Fruit fly (Drosophila melanogaster): ENCODE data around the gene Cox10.

Cox10 gene

DNA sequence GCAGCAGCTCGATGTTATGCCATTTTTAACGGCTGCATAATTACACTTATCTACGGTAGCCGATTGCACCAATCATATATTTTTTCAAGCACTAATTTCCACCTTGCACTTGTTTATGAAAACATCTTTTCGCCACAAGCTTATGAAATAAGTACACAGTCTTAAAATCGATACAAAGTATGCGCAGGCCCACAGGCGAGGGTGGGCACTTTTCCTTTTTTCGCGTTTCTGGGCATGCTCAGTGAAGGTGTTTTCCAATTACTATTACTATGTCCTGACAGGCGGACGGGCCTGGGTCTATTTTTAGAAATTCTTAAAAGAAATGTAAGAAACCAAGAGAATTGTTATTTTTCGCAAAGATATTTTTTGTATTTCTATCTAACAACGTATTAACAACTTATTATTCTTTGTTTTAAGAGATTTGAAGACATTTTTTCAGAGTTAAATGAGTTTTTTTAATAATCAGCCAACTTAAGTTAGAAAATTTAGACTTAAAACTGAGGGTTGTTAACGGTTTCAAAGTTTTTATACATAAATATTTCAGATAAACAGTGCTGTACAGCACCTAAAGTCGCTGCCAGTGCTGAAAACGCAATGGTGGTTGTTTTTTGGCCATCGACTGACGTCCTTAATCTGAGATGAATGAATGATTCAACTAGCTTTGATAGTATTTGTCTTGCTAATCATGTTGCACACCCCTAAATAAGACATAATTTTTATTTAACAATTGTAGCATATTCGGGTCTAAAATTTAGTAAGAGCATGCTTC is 20.5 kb upstream of the Cox10 start, which contains the start of gene Cdk5alpha:
TSS of gene Cdk5alpha (minus strand) at position 343 of the 769 bp plus-strand sequence.
- no peak for TF ChIP-seq EcR (GFP tag; optimal IDR thresholded peaks at IDR 0.05)
- no peak for TF ChIP-seq pan (optimal IDR thresholded peaks at IDR 0.05)
- no peak for TF ChIP-seq Dll (optimal IDR thresholded peaks at IDR 0.05)
- TF ChIP-seq usp (GFP tag; optimal IDR thresholded peaks at IDR 0.05): no peak
- TF ChIP-seq psq (optimal IDR thresholded peaks at IDR 0.05): no peak
- no peak for TF ChIP-seq CG8478 (optimal IDR thresholded peaks at IDR 0.05)

dm6 chr2L:10311822-10312221 is 19.4 kb upstream of the Cox10 start:
- TF ChIP-seq pan (optimal IDR thresholded peaks at IDR 0.05): no peak
- no peak for TF ChIP-seq EcR (GFP tag; optimal IDR thresholded peaks at IDR 0.05)
- no peak for TF ChIP-seq psq (optimal IDR thresholded peaks at IDR 0.05)
- TF ChIP-seq CG8478 (optimal IDR thresholded peaks at IDR 0.05): no peak
- TF ChIP-seq usp (GFP tag; optimal IDR thresholded peaks at IDR 0.05): no peak
- no peak for TF ChIP-seq Dll (optimal IDR thresholded peaks at IDR 0.05)

- TF ChIP-seq CG8478 (optimal IDR thresholded peaks at IDR 0.05) (no peak), psq (optimal IDR thresholded peaks at IDR 0.05) (no peak), Dll (optimal IDR thresholded peaks at IDR 0.05) (no peak), pan (optimal IDR thresholded peaks at IDR 0.05) (no peak), usp (GFP tag; optimal IDR thresholded peaks at IDR 0.05) (no peak), EcR (GFP tag; optimal IDR thresholded peaks at IDR 0.05) (no peak)
These were observed 16.7 kb upstream of the Cox10 start, which contains the start of the genes Usp14 and CG4972 for dm6 chr2L:10314327-10315210. Usp14 (minus strand) TSS chr2L:10314396. CG4972 (plus strand) TSS chr2L:10314792.

- TF ChIP-seq psq (optimal IDR thresholded peaks at IDR 0.05): no peak
These were observed 15.4 kb upstream of the Cox10 start for dm6 chr2L:10315888-10316287.

dm6 chr2L:10320174-10320775 is 11.0 kb upstream of the Cox10 start:
- TF ChIP-seq usp (GFP tag; optimal IDR thresholded peaks at IDR 0.05): no peak
- no peak for TF ChIP-seq Dll (optimal IDR thresholded peaks at IDR 0.05)
- TF ChIP-seq EcR (GFP tag; optimal IDR thresholded peaks at IDR 0.05): no peak
- no peak for TF ChIP-seq CG8478 (optimal IDR thresholded peaks at IDR 0.05)
- no peak for TF ChIP-seq psq (optimal IDR thresholded peaks at IDR 0.05)
- TF ChIP-seq pan (optimal IDR thresholded peaks at IDR 0.05): no peak

- TF ChIP-seq psq (optimal IDR thresholded peaks at IDR 0.05) (no peak), pan (optimal IDR thresholded peaks at IDR 0.05) (no peak), EcR (GFP tag; optimal IDR thresholded peaks at IDR 0.05) (no peak), usp (GFP tag; optimal IDR thresholded peaks at IDR 0.05) (no peak), CG8478 (optimal IDR thresholded peaks at IDR 0.05) (no peak), Dll (optimal IDR thresholded peaks at IDR 0.05) (no peak)
These were observed 10.2 kb upstream of the Cox10 start for dm6 chr2L:10321036-10321583.

- TF ChIP-seq EcR (GFP tag; optimal IDR thresholded peaks at IDR 0.05) (peak in 1 of 2 experiments; percentile 41), psq (optimal IDR thresholded peaks at IDR 0.05) (no peak)
These were observed 9.7 kb upstream of the Cox10 start for dm6 chr2L:10321612-10322011.

DNA sequence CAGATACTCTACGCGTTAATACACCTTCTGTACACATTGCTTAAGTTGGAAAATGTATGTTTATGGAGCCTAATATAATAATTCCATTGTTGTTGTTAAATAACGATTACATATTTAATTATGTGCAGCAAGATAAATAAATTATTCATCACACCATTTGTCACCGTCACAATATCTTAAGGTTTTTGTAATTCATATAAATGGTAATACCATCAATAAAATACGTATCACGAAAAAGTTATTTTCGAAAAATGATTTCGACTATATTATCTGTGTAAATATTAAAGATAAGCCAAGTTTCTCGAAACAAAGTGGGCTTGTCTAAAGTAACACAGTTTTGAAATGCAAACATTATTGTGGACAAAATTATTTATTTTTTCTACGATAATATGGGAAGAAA is 9.1 kb upstream of the Cox10 start, which contains the start of gene CG4995:
TSS of gene CG4995 (plus strand) at position 301 of the 400 bp plus-strand sequence.
- TF ChIP-seq psq (optimal IDR thresholded peaks at IDR 0.05) (no peak), pan (optimal IDR thresholded peaks at IDR 0.05) (no peak), EcR (GFP tag; optimal IDR thresholded peaks at IDR 0.05) (no peak), CG8478 (optimal IDR thresholded peaks at IDR 0.05) (no peak), Dll (optimal IDR thresholded peaks at IDR 0.05) (no peak), usp (GFP tag; optimal IDR thresholded peaks at IDR 0.05) (no peak)

DNA sequence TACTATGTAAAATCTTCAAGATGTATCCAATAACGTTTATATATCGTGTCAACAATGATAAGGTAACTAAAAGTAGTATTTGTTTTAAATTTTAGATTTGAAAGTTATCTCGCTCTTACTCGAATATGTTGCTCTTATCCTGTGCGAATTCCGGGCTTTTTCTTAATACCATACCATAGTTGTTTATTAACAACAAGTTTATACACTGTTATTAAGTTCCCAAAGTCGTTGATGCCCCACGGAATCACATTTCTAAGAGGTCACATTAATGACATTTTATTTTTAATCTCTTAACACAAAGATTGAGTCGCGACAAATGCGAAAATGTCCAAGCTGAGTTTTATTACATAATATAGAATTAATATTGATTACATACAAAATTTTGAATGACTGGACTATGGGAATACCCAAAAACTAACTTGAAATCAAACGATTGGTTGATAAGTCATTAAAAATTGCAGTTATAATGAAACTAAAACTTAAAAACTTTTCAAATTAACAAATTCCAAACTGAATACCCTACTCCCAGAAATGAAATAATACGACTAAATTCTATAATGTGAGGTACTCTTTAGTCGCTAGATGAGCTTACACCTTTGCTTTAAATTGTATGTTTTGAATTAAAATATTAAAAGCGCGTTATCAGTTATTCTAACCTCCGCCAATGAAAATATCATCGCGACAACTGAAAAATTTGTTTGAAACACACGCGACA is 8.3 kb upstream of the Cox10 start, which contains the start of gene CG5381:
TSS of gene CG5381 (minus strand) at position 330 of the 715 bp plus-strand sequence.
- no peak for TF ChIP-seq CG8478 (optimal IDR thresholded peaks at IDR 0.05)
- TF ChIP-seq usp (GFP tag; optimal IDR thresholded peaks at IDR 0.05): no peak
- TF ChIP-seq psq (optimal IDR thresholded peaks at IDR 0.05): no peak
- TF ChIP-seq Dll (optimal IDR thresholded peaks at IDR 0.05): no peak
- no peak for TF ChIP-seq pan (optimal IDR thresholded peaks at IDR 0.05)
- TF ChIP-seq EcR (GFP tag; optimal IDR thresholded peaks at IDR 0.05): no peak

dm6 chr2L:10327790-10328189 is 3.5 kb upstream of the Cox10 start, which contains the start of gene RnrL:
RnrL (minus strand) TSS chr2L:10327943.
- TF ChIP-seq pan (optimal IDR thresholded peaks at IDR 0.05): no peak
- no peak for TF ChIP-seq usp (GFP tag; optimal IDR thresholded peaks at IDR 0.05)
- TF ChIP-seq CG8478 (optimal IDR thresholded peaks at IDR 0.05): no peak
- no peak for TF ChIP-seq Dll (optimal IDR thresholded peaks at IDR 0.05)
- no peak for TF ChIP-seq psq (optimal IDR thresholded peaks at IDR 0.05)
- no peak for TF ChIP-seq EcR (GFP tag; optimal IDR thresholded peaks at IDR 0.05)
